Fruit fly (Drosophila melanogaster) whole organism, embryonic: Measurements from ENCODE around the gene PAN3.

Experiments
- Abd-B ChIP-seq: fragments of 200-800 bp; sonication (Bioruptor generic); optimal IDR thresholded peaks from 2 replicates; lab custom pipeline; 2018; ENCODE audit warnings: missing biosample characterization, mild to moderate bottlenecking, missing genetic modification characterization, moderate library complexity
- CG10431 ChIP-seq: fragments of 200-800 bp; sonication (Bioruptor generic); optimal IDR thresholded peaks from 3 replicates; lab custom pipeline; 2018; ENCODE audit warnings: missing biosample characterization, mild to moderate bottlenecking, missing genetic modification characterization
- CG11723 ChIP-seq: fragments of 200-800 bp; sonication (Bioruptor generic); optimal IDR thresholded peaks from 2 replicates; lab custom pipeline; 2017; ENCODE audit warnings: missing biosample characterization, mild to moderate bottlenecking, missing genetic modification characterization
- CG12071 ChIP-seq: fragments of 200-800 bp; sonication (Bioruptor generic); optimal IDR thresholded peaks from 3 replicates; lab custom pipeline; 2018; ENCODE audit warnings: missing biosample characterization, mild to moderate bottlenecking, missing genetic modification characterization
- CG12659 ChIP-seq: fragments of 200-800 bp; sonication (Bioruptor generic); optimal IDR thresholded peaks from 3 replicates; lab custom pipeline; 2017; ENCODE audit warnings: mild to moderate bottlenecking, missing biosample characterization, missing genetic modification reagents, missing genetic modification characterization
- CG12769 ChIP-seq: fragments of 200-800 bp; sonication (Bioruptor generic); optimal IDR thresholded peaks from 2 replicates; lab custom pipeline; 2019; ENCODE audit warnings: missing biosample characterization, mild to moderate bottlenecking, missing genetic modification characterization, moderate library complexity
- CG13123 ChIP-seq: fragments of 200-800 bp; sonication (Bioruptor generic); optimal IDR thresholded peaks from 2 replicates; lab custom pipeline; 2016; ENCODE audit warnings: missing biosample characterization, missing genetic modification characterization
- CG13287 ChIP-seq: fragments of 200-800 bp; sonication (Bioruptor generic); IDR thresholded peaks from 2 replicates; pipeline ENCODE4 v1.3.6; 2022; ENCODE audit warnings: missing biosample characterization, missing genetic modification characterization; ENCODE audit not compliant: partially characterized antibody
- CG13894 ChIP-seq: fragments of 200-800 bp; sonication (Bioruptor generic); optimal IDR thresholded peaks from 3 replicates; lab custom pipeline; 2018; ENCODE audit warnings: missing biosample characterization, mild to moderate bottlenecking, missing genetic modification characterization, moderate library complexity
- CG15479 ChIP-seq: fragments of 200-800 bp; sonication (Bioruptor generic); optimal IDR thresholded peaks from 3 replicates; lab custom pipeline; 2019; ENCODE audit warnings: missing biosample characterization, mild to moderate bottlenecking, missing genetic modification characterization, moderate library complexity
- CG17328 ChIP-seq: fragments of 200-800 bp; sonication (Bioruptor generic); IDR thresholded peaks from 2 replicates; pipeline ENCODE4 v1.3.6; 2022; ENCODE audit warnings: missing biosample characterization, missing genetic modification characterization
- CG17829 ChIP-seq: fragments of 200-800 bp; optimal IDR thresholded peaks from 2 replicates; lab custom pipeline; 2019; ENCODE audit warnings: missing biosample characterization, mild to moderate bottlenecking, missing genetic modification characterization, moderate library complexity
- CG18476 ChIP-seq: fragments of 200-800 bp; sonication (Bioruptor generic); optimal IDR thresholded peaks from 2 replicates; lab custom pipeline; 2016; ENCODE audit warnings: missing biosample characterization, mild to moderate bottlenecking, missing genetic modification characterization
- CG2202 ChIP-seq: fragments of 200-800 bp; sonication (Bioruptor generic); optimal IDR thresholded peaks from 2 replicates; lab custom pipeline; 2018; ENCODE audit warnings: missing biosample characterization, mild to moderate bottlenecking, missing genetic modification characterization
- CG2678 ChIP-seq: fragments of 200-800 bp; sonication (Bioruptor generic); optimal IDR thresholded peaks from 3 replicates; lab custom pipeline; 2019; ENCODE audit warnings: missing biosample characterization, mild to moderate bottlenecking, missing genetic modification characterization, moderate library complexity
- CG2712 ChIP-seq: fragments of 200-800 bp; optimal IDR thresholded peaks from 3 replicates; lab custom pipeline; 2019; ENCODE audit warnings: missing biosample characterization, mild to moderate bottlenecking, missing genetic modification characterization, moderate library complexity
- CG30431 ChIP-seq: fragments of 200-800 bp; sonication (Bioruptor generic); optimal IDR thresholded peaks from 2 replicates; lab custom pipeline; 2017; ENCODE audit warnings: missing biosample characterization, missing genetic modification characterization
- CG31365 ChIP-seq: fragments of 200-800 bp; sonication (Bioruptor generic); optimal IDR thresholded peaks from 2 replicates; lab custom pipeline; 2018; ENCODE audit warnings: missing biosample characterization, mild to moderate bottlenecking, missing genetic modification characterization
- CG34224 ChIP-seq: fragments of 200-800 bp; sonication (Bioruptor generic); IDR thresholded peaks from 3 replicates; pipeline ENCODE4 v1.3.6; 2022; ENCODE audit warnings: missing biosample characterization, missing genetic modification characterization; ENCODE audit not compliant: partially characterized antibody
- CG3838 ChIP-seq: fragments of 200-800 bp; sonication (Bioruptor generic); optimal IDR thresholded peaks from 3 replicates; lab custom pipeline; 2016; ENCODE audit warnings: missing biosample characterization, missing genetic modification characterization
- CG4820 ChIP-seq: fragments of 200-800 bp; sonication (Bioruptor generic); optimal IDR thresholded peaks from 3 replicates; lab custom pipeline; 2016; ENCODE audit warnings: missing biosample characterization, missing genetic modification characterization
- CG7928 ChIP-seq: fragments of 200-800 bp; sonication (Bioruptor generic); optimal IDR thresholded peaks from 2 replicates; lab custom pipeline; 2017; ENCODE audit warnings: missing biosample characterization, mild to moderate bottlenecking, missing genetic modification characterization
- CG8290 ChIP-seq, 3 experiments: fragments of 200-800 bp; sonication (Bioruptor generic); optimal IDR thresholded peaks; 2 replicates each; lab custom pipeline; 2016 to 2019; ENCODE audit warnings: missing biosample characterization in 3 of 3, missing genetic modification characterization in 3 of 3, mild to moderate bottlenecking in 2 of 3, moderate library complexity in 1 of 3
- CG8359 ChIP-seq: fragments of 200-800 bp; sonication (Bioruptor generic); optimal IDR thresholded peaks from 2 replicates; lab custom pipeline; 2017; ENCODE audit warnings: missing biosample characterization, mild to moderate bottlenecking, missing genetic modification characterization, borderline replicate concordance
- CG9817 ChIP-seq: fragments of 200-800 bp; sonication (Bioruptor generic); optimal IDR thresholded peaks from 2 replicates; lab custom pipeline; 2018; ENCODE audit warnings: missing biosample characterization, mild to moderate bottlenecking, missing genetic modification characterization, moderate library complexity
- Doc2 ChIP-seq: fragments of 200-800 bp; sonication (Bioruptor generic); IDR thresholded peaks from 2 replicates; pipeline ENCODE4 v1.3.6; 2022; ENCODE audit warnings: missing biosample characterization, missing genetic modification characterization
- Drgx ChIP-seq: fragments of 200-800 bp; sonication (Bioruptor generic); IDR thresholded peaks from 2 replicates; pipeline ENCODE4 v1.3.6; 2022; ENCODE audit warnings: missing biosample characterization, missing genetic modification characterization
- HHEX ChIP-seq: fragments of 200-800 bp; sonication (Bioruptor generic); optimal IDR thresholded peaks from 3 replicates; lab custom pipeline; 2017; ENCODE audit warnings: missing biosample characterization, mild to moderate bottlenecking, missing genetic modification characterization, missing genetic modification reagents
- HLH4C ChIP-seq: fragments of 200-800 bp; sonication (Bioruptor generic); IDR thresholded peaks from 3 replicates; pipeline ENCODE4 v1.3.6; 2022; ENCODE audit warnings: missing biosample characterization, missing genetic modification characterization; ENCODE audit not compliant: partially characterized antibody
- Hsf ChIP-seq: fragments of 200-800 bp; sonication (Bioruptor generic); optimal IDR thresholded peaks from 3 replicates; lab custom pipeline; 2016; ENCODE audit warnings: missing biosample characterization, missing genetic modification characterization
- MTF-1 ChIP-seq: fragments of 200-800 bp; sonication (Bioruptor generic); optimal IDR thresholded peaks from 2 replicates; lab custom pipeline; 2018; ENCODE audit warnings: missing biosample characterization, mild to moderate bottlenecking, missing genetic modification characterization, borderline replicate concordance
- NFAT ChIP-seq: fragments of 200-800 bp; sonication (Bioruptor generic); IDR thresholded peaks from 2 replicates; pipeline ENCODE4 v1.3.6; 2022; ENCODE audit warnings: missing biosample characterization, missing genetic modification characterization
- NK7.1 ChIP-seq: fragments of 200-800 bp; sonication (Bioruptor generic); optimal IDR thresholded peaks from 3 replicates; lab custom pipeline; 2016; ENCODE audit warnings: missing biosample characterization, missing genetic modification characterization
- cato ChIP-seq: fragments of 200-800 bp; sonication (Bioruptor generic); optimal IDR thresholded peaks from 2 replicates; lab custom pipeline; 2016; ENCODE audit warnings: missing biosample characterization, missing genetic modification characterization, borderline replicate concordance
- eve ChIP-seq, 2 experiments: fragments of >200 bp; optimal IDR thresholded peaks; 2 replicates each; lab custom pipeline; 2017; ENCODE audit warnings: missing biosample characterization in 2 of 2, missing genetic modification characterization in 2 of 2
- fd96Cb ChIP-seq: fragments of 200-800 bp; sonication (Bioruptor generic); optimal IDR thresholded peaks from 2 replicates; lab custom pipeline; 2018; ENCODE audit warnings: missing biosample characterization, mild to moderate bottlenecking, missing genetic modification characterization, moderate library complexity
- lmd ChIP-seq: fragments of 200-800 bp; sonication (Bioruptor generic); IDR thresholded peaks from 2 replicates; pipeline ENCODE4 v1.3.6; 2022; ENCODE audit warnings: missing biosample characterization, missing genetic modification characterization
- mld ChIP-seq: fragments of 200-800 bp; sonication (Bioruptor generic); IDR thresholded peaks from 3 replicates; pipeline ENCODE4 v1.3.6; 2022; ENCODE audit warnings: missing biosample characterization, missing genetic modification characterization; ENCODE audit not compliant: partially characterized antibody
- oc ChIP-seq: fragments of 200-800 bp; sonication (Bioruptor generic); optimal IDR thresholded peaks from 2 replicates; lab custom pipeline; 2018; ENCODE audit warnings: missing biosample characterization, mild to moderate bottlenecking, missing genetic modification characterization, moderate library complexity
- odd ChIP-seq: fragments of 200-800 bp; sonication (Bioruptor generic); optimal IDR thresholded peaks from 2 replicates; lab custom pipeline; 2017; ENCODE audit warnings: missing biosample characterization, mild to moderate bottlenecking, missing genetic modification characterization
- pho ChIP-seq: fragments of 200-800 bp; sonication (Bioruptor generic); optimal IDR thresholded peaks from 2 replicates; lab custom pipeline; 2016; ENCODE audit warnings: missing biosample characterization, missing genetic modification characterization
- repo ChIP-seq: fragments of 200-800 bp; sonication (Bioruptor generic); optimal IDR thresholded peaks from 2 replicates; lab custom pipeline; 2016; ENCODE audit warnings: missing biosample characterization, missing genetic modification characterization
- slp2 ChIP-seq: fragments of 200-800 bp; sonication (Bioruptor generic); optimal IDR thresholded peaks from 2 replicates; lab custom pipeline; 2016; ENCODE audit warnings: missing biosample characterization, missing genetic modification characterization
- toy ChIP-seq: fragments of 200-800 bp; sonication (Bioruptor generic); IDR thresholded peaks from 2 replicates; pipeline ENCODE4 v1.3.6; 2022; ENCODE audit warnings: missing biosample characterization, missing genetic modification characterization
- zen ChIP-seq: fragments of 200-800 bp; sonication (Bioruptor generic); optimal IDR thresholded peaks from 3 replicates; lab custom pipeline; 2018; ENCODE audit warnings: missing biosample characterization, mild to moderate bottlenecking, missing genetic modification characterization, moderate library complexity
- zfh2 ChIP-seq: fragments of 200-800 bp; sonication (Bioruptor generic); optimal IDR thresholded peaks from 2 replicates; lab custom pipeline; 2016; ENCODE audit warnings: missing biosample characterization, missing genetic modification characterization

The PAN3 gene

DNA sequence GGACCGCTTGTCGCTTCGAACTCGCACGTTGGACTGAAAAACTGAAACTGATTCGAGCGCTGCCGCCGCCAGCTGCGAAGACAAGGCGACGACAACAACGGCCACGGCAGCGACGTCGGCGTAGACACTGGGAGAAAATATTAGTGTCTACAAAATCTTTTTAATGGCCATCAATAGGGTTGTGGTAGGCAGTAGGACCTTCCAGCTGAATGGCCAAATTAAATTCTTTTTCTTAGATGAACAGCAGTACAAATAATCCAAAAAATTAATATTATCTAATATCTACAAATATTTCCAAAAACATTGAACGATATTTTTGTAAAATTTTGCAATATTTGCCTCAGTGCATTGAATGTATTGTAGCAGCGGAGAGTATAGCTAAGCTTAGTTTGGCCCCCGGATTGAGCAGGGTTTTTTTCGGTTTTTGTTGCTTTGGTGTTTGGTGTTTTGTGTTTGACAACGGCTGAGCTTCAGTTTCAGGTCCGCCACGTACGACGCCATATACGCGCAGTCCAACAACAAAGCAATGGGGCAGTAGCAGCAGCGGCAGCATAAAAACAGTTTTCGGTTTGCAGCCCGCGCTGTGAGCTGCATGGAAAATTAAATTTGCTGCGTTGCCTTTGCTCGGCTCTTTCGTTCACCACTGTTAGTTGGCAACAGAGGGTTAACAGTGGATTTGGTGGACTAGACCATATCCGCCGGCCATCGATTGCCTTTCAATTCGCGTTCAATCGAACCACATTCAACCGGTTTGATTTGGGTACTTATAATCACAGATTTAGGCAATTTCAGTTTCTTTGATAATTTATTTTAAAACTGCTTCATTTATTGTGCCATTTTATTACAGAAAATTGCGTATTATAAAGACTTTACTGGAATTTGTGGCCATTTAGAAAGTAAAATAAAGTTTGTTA, 36.2 kb downstream of the PAN3 start, which contains the start of gene Cht7 (continued):
- TF ChIP-seq CG11723 (GFP tag; lab: Kevin White, UChicago) (peak; percentile 85), CG8359 (GFP tag; lab: Kevin White, UChicago) (peak; percentile 56), CG12659 (GFP tag; lab: Kevin White, UChicago) (peak; percentile 92), HLH4C (GFP tag; lab: Robert Waterston, UW) (no peak), lmd (peak; percentile 89), CG12071 (GFP tag; lab: Kevin White, UChicago) (peak; percentile 71), Doc2 (0 out of 2 replicates have a peak, but pooled peaks have one; percentile 30), repo (GFP tag; lab: Kevin White, UChicago) (peak; percentile 32), CG15479 (GFP tag; lab: Kevin White, UChicago) (no peak), cato (GFP tag; lab: Kevin White, UChicago) (peak; percentile 60), CG2678 (tag; lab: Kevin White, UChicago) (peak; percentile 91), Drgx (GFP tag; lab: Robert Waterston, UW) (peak; percentile 92), CG13123 (GFP tag; lab: Kevin White, UChicago) (peak; percentile 35), CG18476 (GFP tag; lab: Kevin White, UChicago) (peak; percentile 76), CG17328 (GFP tag; lab: Robert Waterston, UW) (peak; percentile 63; the same call in 1 of the 2 replicates), CG2712 (tag; lab: Kevin White, UChicago) (peak; percentile 88), CG12769 (tag; lab: Kevin White, UChicago) (peak; percentile 78), Hsf (GFP tag; lab: Kevin White, UChicago) (peak; percentile 82), NK7.1 (GFP tag; lab: Kevin White, UChicago) (peak; percentile 18), slp2 (peak; percentile 57), toy (GFP tag; lab: Robert Waterston, UW) (0 out of 2 replicates have a peak, but pooled peaks have one; percentile 19), CG8290 (GFP tag; optimal IDR thresholded peaks at IDR 0.05; lab: Kevin White, UChicago) (peak; percentile 13), CG8290 (tag; optimal IDR thresholded peaks at IDR 0.05; lab: Kevin White, UChicago) (peak; percentile 11 to 37), CG13894 (tag; lab: Kevin White, UChicago) (peak; percentile 43), CG13287 (GFP tag; lab: Robert Waterston, UW) (no peak), CG4820 (peak; percentile 69), CG9817 (tag; lab: Kevin White, UChicago) (peak; percentile 82), HHEX (GFP tag; lab: Kevin White, UChicago) (peak; percentile 72), MTF-1 (GFP tag; lab: Kevin White, UChicago) (peak; percentile 54), Abd-B (GFP tag; lab: Kevin White, UChicago) (peak; percentile 84), oc (peak; percentile 90), CG2202 (tag; lab: Kevin White, UChicago) (peak; percentile 80), CG17829 (tag; lab: Kevin White, UChicago) (peak; percentile 87), mld (GFP tag; lab: Robert Waterston, UW) (no peak), pho (GFP tag; lab: Kevin White, UChicago) (peak; percentile 58), zen (tag; lab: Kevin White, UChicago) (peak; percentile 57), CG7928 (GFP tag; lab: Kevin White, UChicago) (peak; percentile 55), odd (GFP tag; lab: Kevin White, UChicago) (peak; percentile 83), CG10431 (peak; percentile 69), eve (GFP tag; optimal IDR thresholded peaks at IDR 0.05; lab: Kevin White, UChicago) (peak in 1 of 2 experiments; percentile 93), CG34224 (GFP tag; lab: Robert Waterston, UW) (no peak), zfh2 (peak; percentile 56), CG30431 (GFP tag; lab: Kevin White, UChicago) (peak; percentile 68), NFAT (peak; percentile 61), CG3838 (peak; percentile 45), CG31365 (tag; lab: Kevin White, UChicago) (peak; percentile 20), fd96Cb (peak; percentile 84)
